Worm (Caenorhabditis elegans) whole organism, L2 larva: ENCODE data around the gene ugt-19.

Experiments used
- C34F6.9 ChIP-seq: fragments of 150-350 bp; optimal IDR thresholded peaks from 2 replicates; lab custom pipeline; 2014; ENCODE audit warnings: missing biosample characterization, missing genetic modification characterization
- F13H6.1 ChIP-seq: sonication (generic microtip); optimal IDR thresholded peaks from 2 replicates; lab custom pipeline; 2016; ENCODE audit warnings: missing genetic modification characterization, missing compliant biosample characterization
- Y55F3AM.14 ChIP-seq: fragments of 200-800 bp; sonication (Bioruptor generic); optimal IDR thresholded peaks from 2 replicates; lab custom pipeline; 2018; ENCODE audit warnings: mild to moderate bottlenecking, missing genetic modification characterization, missing compliant biosample characterization
- aly-2 ChIP-seq: fragments of 150-350 bp; optimal IDR thresholded peaks from 2 replicates; lab custom pipeline; 2014; ENCODE audit warnings: missing biosample characterization, missing genetic modification characterization
- ama-1 ChIP-seq: fragments of 150-350 bp; optimal IDR thresholded peaks from 2 replicates; lab custom pipeline; 2018; ENCODE audit warnings: inconsistent platforms
- ceh-16 ChIP-seq: fragments of 150-350 bp; optimal IDR thresholded peaks from 2 replicates; lab custom pipeline; 2014; ENCODE audit warnings: missing biosample characterization, missing genetic modification characterization
- crh-2 ChIP-seq: sonication (generic microtip); optimal IDR thresholded peaks from 2 replicates; lab custom pipeline; 2017; ENCODE audit warnings: missing biosample characterization, missing genetic modification characterization
- egl-27 ChIP-seq: sonication (generic microtip); optimal IDR thresholded peaks from 3 replicates; lab custom pipeline; 2017; ENCODE audit warnings: missing biosample characterization, missing genetic modification reagents, missing genetic modification characterization
- elt-1 ChIP-seq: fragments of 150-350 bp; optimal IDR thresholded peaks from 2 replicates; lab custom pipeline; 2014; ENCODE audit warnings: missing biosample characterization, missing genetic modification characterization
- elt-3 ChIP-seq: sonication (generic microtip); optimal IDR thresholded peaks from 2 replicates; lab custom pipeline; 2017; ENCODE audit warnings: missing biosample characterization, missing genetic modification characterization
- fos-1 ChIP-seq: fragments of 150-350 bp; optimal IDR thresholded peaks from 2 replicates; lab custom pipeline; 2014; ENCODE audit warnings: missing biosample characterization, missing genetic modification characterization
- gmeb-1 ChIP-seq: fragments of 150-350 bp; optimal IDR thresholded peaks from 2 replicates; lab custom pipeline; 2014; ENCODE audit warnings: missing biosample characterization, missing genetic modification characterization
- lin-13 ChIP-seq: fragments of 150-350 bp; optimal IDR thresholded peaks from 2 replicates; lab custom pipeline; 2014; ENCODE audit warnings: missing biosample characterization, missing genetic modification reagents, missing genetic modification characterization
- lin-39 ChIP-seq: fragments of 150-350 bp; optimal IDR thresholded peaks from 2 replicates; lab custom pipeline; 2014; ENCODE audit warnings: missing biosample characterization, missing genetic modification reagents, missing genetic modification characterization
- lsy-2 ChIP-seq, 2 experiments: fragments of 150-350 bp in 1 of 2; sonication (generic microtip) in 1 of 2; optimal IDR thresholded peaks; 2 replicates each; lab custom pipeline; 2014 to 2017; ENCODE audit warnings: missing biosample characterization in 2 of 2, missing genetic modification characterization in 2 of 2
- mab-5 ChIP-seq: fragments of 150-350 bp; optimal IDR thresholded peaks from 2 replicates; lab custom pipeline; 2014; ENCODE audit warnings: missing biosample characterization, missing genetic modification characterization
- mbf-1 ChIP-seq: sonication (generic microtip); optimal IDR thresholded peaks from 2 replicates; lab custom pipeline; 2017; ENCODE audit warnings: missing biosample characterization, missing genetic modification characterization
- mdl-1 ChIP-seq, 2 experiments: fragments of 150-350 bp in 1 of 2; sonication (generic microtip) in 1 of 2; optimal IDR thresholded peaks; 2 replicates each; lab custom pipeline; 2017; ENCODE audit warnings: missing biosample characterization in 2 of 2, missing genetic modification characterization in 2 of 2
- nhr-10 ChIP-seq: sonication (generic microtip); optimal IDR thresholded peaks from 2 replicates; lab custom pipeline; 2017; ENCODE audit warnings: missing biosample characterization, missing genetic modification characterization
- nhr-12 ChIP-seq: fragments of 150-350 bp; optimal IDR thresholded peaks from 2 replicates; lab custom pipeline; 2014; ENCODE audit warnings: missing biosample characterization, missing genetic modification characterization
- nhr-129 ChIP-seq: fragments of 150-350 bp; optimal IDR thresholded peaks from 2 replicates; lab custom pipeline; 2014; ENCODE audit warnings: missing biosample characterization, missing genetic modification characterization
- nhr-21 ChIP-seq: fragments of 150-350 bp; optimal IDR thresholded peaks from 2 replicates; lab custom pipeline; 2014; ENCODE audit warnings: missing biosample characterization, missing genetic modification characterization
- nhr-237 ChIP-seq: fragments of 150-350 bp; optimal IDR thresholded peaks from 2 replicates; lab custom pipeline; 2014; ENCODE audit warnings: missing biosample characterization, missing genetic modification characterization
- nhr-25 ChIP-seq: fragments of 150-350 bp; sonication (generic microtip); optimal IDR thresholded peaks from 3 replicates; lab custom pipeline; 2014; ENCODE audit warnings: missing biosample characterization, missing genetic modification characterization
- nhr-6 ChIP-seq: fragments of 150-350 bp; optimal IDR thresholded peaks from 2 replicates; lab custom pipeline; 2014; ENCODE audit warnings: missing biosample characterization, missing genetic modification characterization
- peb-1 ChIP-seq: fragments of 150-350 bp; optimal IDR thresholded peaks from 2 replicates; lab custom pipeline; 2014; ENCODE audit warnings: missing biosample characterization, missing genetic modification characterization
- skn-1 ChIP-seq: sonication (generic microtip); optimal IDR thresholded peaks from 2 replicates; lab custom pipeline; 2017; ENCODE audit warnings: missing biosample characterization, missing genetic modification characterization
- sma-3 ChIP-seq: sonication (generic microtip); optimal IDR thresholded peaks from 2 replicates; lab custom pipeline; 2016; ENCODE audit warnings: missing genetic modification reagents, missing genetic modification characterization, missing compliant biosample characterization
- sma-9 ChIP-seq, 2 experiments: fragments of 150-350 bp in 1 of 2; sonication (generic microtip) in 1 of 2; optimal IDR thresholded peaks; 2 replicates each; lab custom pipeline; 2014 to 2016; ENCODE audit warnings: missing genetic modification characterization in 2 of 2, mild to moderate bottlenecking in 1 of 2, missing biosample characterization in 1 of 2, missing compliant biosample characterization in 1 of 2, missing genetic modification reagents in 1 of 2, moderate library complexity in 1 of 2
- snpc-4 ChIP-seq: fragments of 150-350 bp; optimal IDR thresholded peaks from 2 replicates; lab custom pipeline; 2014; ENCODE audit warnings: missing biosample characterization, missing genetic modification characterization
- unc-39 ChIP-seq: fragments of 150-350 bp; optimal IDR thresholded peaks from 2 replicates; lab custom pipeline; 2014; ENCODE audit warnings: missing biosample characterization, missing genetic modification characterization
- unc-55 ChIP-seq: fragments of 150-350 bp; sonication (generic microtip); optimal IDR thresholded peaks from 3 replicates; lab custom pipeline; 2014; ENCODE audit warnings: missing biosample characterization, missing genetic modification reagents, missing genetic modification characterization
- ztf-1 ChIP-seq: fragments of 200-800 bp; sonication (Bioruptor generic); conservative IDR thresholded peaks from 2 replicates; pipeline ENCODE4 v1.3.6; 2022; ENCODE audit warnings: missing genetic modification characterization, missing compliant biosample characterization
- ztf-11 ChIP-seq: sonication (generic microtip); optimal IDR thresholded peaks from 2 replicates; lab custom pipeline; 2017; ENCODE audit warnings: missing biosample characterization, missing genetic modification characterization
- ztf-4 ChIP-seq: fragments of 150-350 bp; optimal IDR thresholded peaks from 2 replicates; lab custom pipeline; 2014; ENCODE audit warnings: missing biosample characterization, missing genetic modification characterization

ugt-19 gene

ce11 chrIV:6079925-6080324 lies at the start of gene ugt-19:
Gene ugt-19, minus strand, starts transcription at chrIV:6079952.
- TF ChIP-seq fos-1 (tag; lab: Kevin White, UChicago) (peak; percentile 74), elt-1 (tag; lab: Kevin White, UChicago) (no peak), ztf-11 (tag; lab: Kevin White, UChicago) (no peak), aly-2 (tag; lab: Kevin White, UChicago) (no peak), ama-1 (lab: Kevin White, UChicago) (no peak), sma-9 (GFP tag; optimal IDR thresholded peaks at IDR 0.05; lab: Kevin White, UChicago) (peak; percentile 40), sma-9 (tag; optimal IDR thresholded peaks at IDR 0.05; lab: Kevin White, UChicago) (no peak), nhr-129 (tag; lab: Kevin White, UChicago) (peak; percentile 25), ztf-1 (GFP tag; lab: Robert Waterston, UW) (no peak)

- TF ChIP-seq F13H6.1: peak; percentile 42
- TF ChIP-seq mab-5 (tag; lab: Kevin White, UChicago): no peak
Measured at ce11 chrIV:6127252-6127930, 47.6 kb upstream of the ugt-19 start, which contains the start of gene M03D4.4. Gene M03D4.4, minus strand, starts transcription at chrIV:6127302.

DNA sequence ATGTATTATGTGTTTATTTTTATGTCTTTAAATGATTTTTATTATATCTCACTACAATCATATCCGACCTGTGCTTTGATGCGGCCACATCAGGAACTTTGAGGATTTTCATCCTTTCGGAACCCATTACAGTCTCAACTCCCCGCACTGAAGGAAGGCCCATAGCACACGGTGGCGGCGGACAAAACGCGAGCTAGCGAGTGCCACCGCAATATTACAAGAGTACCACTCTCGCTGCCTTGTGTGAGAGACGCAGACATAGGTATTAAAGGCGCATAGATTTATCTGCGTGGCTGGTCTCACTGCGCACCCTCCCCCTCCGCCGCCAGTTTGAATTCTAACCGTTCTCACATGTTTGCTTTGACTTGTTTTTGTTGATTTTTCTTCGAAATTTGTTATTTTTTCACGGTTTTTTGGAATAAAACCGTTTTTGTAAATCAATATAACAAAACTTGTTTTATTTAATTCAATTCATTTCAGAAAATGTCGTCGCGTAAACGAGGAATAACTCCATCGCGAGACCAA lies 38.1 kb upstream of the ugt-19 start, which contains the start of gene zen-4:
Gene zen-4, plus strand, starts transcription at position 475 of the 525 bp plus-strand sequence.
- peak; percentile 36 for TF ChIP-seq gmeb-1 (tag; lab: Kevin White, UChicago)
- TF ChIP-seq snpc-4: peak; percentile 92
- no peak for TF ChIP-seq nhr-25 (tag; lab: Kevin White, UChicago)
- peak; percentile 65 for TF ChIP-seq lin-13 (GFP tag; lab: Kevin White, UChicago)
- peak; percentile 2 for TF ChIP-seq C34F6.9 (tag; lab: Kevin White, UChicago)
- TF ChIP-seq skn-1 (tag; lab: Kevin White, UChicago): no peak
- TF ChIP-seq nhr-129 (tag; lab: Kevin White, UChicago): peak; percentile 9
- peak; percentile 32 for TF ChIP-seq F13H6.1
- TF ChIP-seq ceh-16 (tag; lab: Kevin White, UChicago): peak; percentile 42

- TF ChIP-seq nhr-129 (tag; lab: Kevin White, UChicago) (no peak), unc-55 (GFP tag; lab: Kevin White, UChicago) (no peak), C34F6.9 (tag; lab: Kevin White, UChicago) (no peak), egl-27 (tag; lab: Kevin White, UChicago) (no peak), unc-39 (no peak), aly-2 (tag; lab: Kevin White, UChicago) (no peak), elt-3 (tag; lab: Kevin White, UChicago) (no peak), lin-39 (no peak)
Measured at ce11 chrIV:6112291-6112690, 32.5 kb upstream of the ugt-19 start, which contains the start of gene M03D4.3. Gene M03D4.3, minus strand, starts transcription at chrIV:6112391.

- TF ChIP-seq unc-39 (no peak), nhr-6 (tag; lab: Kevin White, UChicago) (no peak), nhr-25 (tag; lab: Kevin White, UChicago) (no peak)
- TF ChIP-seq, all 48 proteins: peak for 0
Measured at ce11 chrIV:6108665-6109064, 28.9 kb upstream of the ugt-19 start.

DNA sequence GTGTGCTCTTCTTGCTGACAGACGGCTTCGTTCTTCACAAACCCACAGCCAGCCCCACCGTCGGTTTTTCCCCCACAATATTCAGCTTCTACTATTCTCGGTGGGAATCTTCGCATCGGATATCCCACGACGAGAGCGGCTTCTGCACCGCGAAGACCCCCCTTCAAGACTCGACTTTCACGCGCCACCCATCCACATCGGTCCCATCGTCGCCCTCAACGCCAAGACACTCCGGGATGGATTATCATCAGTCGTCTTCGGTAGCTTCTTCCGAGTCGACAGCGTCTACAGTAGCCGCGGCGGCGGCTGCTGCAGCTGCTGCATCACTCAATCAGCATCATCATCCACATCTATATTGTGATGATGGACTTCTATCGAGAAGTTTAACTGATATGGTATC lies 24.7 kb upstream of the ugt-19 start:
- no peak for TF ChIP-seq nhr-10
- TF ChIP-seq nhr-25 (tag; lab: Kevin White, UChicago): no peak

- TF ChIP-seq lsy-2 (tag; optimal IDR thresholded peaks at IDR 0.05; lab: Kevin White, UChicago): peak in 1 of 2 experiments; percentile 46
- no peak for TF ChIP-seq aly-2 (tag; lab: Kevin White, UChicago)
- TF ChIP-seq crh-2 (tag; lab: Kevin White, UChicago): peak; percentile 38
- TF ChIP-seq peb-1 (tag; lab: Kevin White, UChicago): no peak
- peak; percentile 57 for TF ChIP-seq egl-27 (tag; lab: Kevin White, UChicago)
- TF ChIP-seq nhr-25 (tag; lab: Kevin White, UChicago): peak; percentile 76
- TF ChIP-seq mdl-1 (tag; optimal IDR thresholded peaks at IDR 0.05; lab: Kevin White, UChicago): peak; percentile 24 to 63
- no peak for TF ChIP-seq mbf-1
- peak; percentile 73 for TF ChIP-seq fos-1 (tag; lab: Kevin White, UChicago)
- TF ChIP-seq nhr-237 (tag; lab: Kevin White, UChicago): no peak
- TF ChIP-seq sma-3 (GFP tag; lab: Kevin White, UChicago): peak; percentile 92
- TF ChIP-seq C34F6.9 (tag; lab: Kevin White, UChicago): no peak
- TF ChIP-seq ztf-1 (GFP tag; lab: Robert Waterston, UW): no peak
- TF ChIP-seq Y55F3AM.14 (GFP tag; lab: Kevin White, UChicago): no peak
- peak; percentile 31 for TF ChIP-seq nhr-129 (tag; lab: Kevin White, UChicago)
- TF ChIP-seq sma-9 (GFP tag; optimal IDR thresholded peaks at IDR 0.05; lab: Kevin White, UChicago): peak; percentile 98
- no peak for TF ChIP-seq sma-9 (tag; optimal IDR thresholded peaks at IDR 0.05; lab: Kevin White, UChicago)
- no peak for TF ChIP-seq unc-55 (GFP tag; lab: Kevin White, UChicago)
- peak; percentile 30 for TF ChIP-seq gmeb-1 (tag; lab: Kevin White, UChicago)
- TF ChIP-seq nhr-21 (tag; lab: Kevin White, UChicago): peak; percentile 84
- TF ChIP-seq F13H6.1: peak; percentile 27
- TF ChIP-seq nhr-12: no peak
- no peak for TF ChIP-seq nhr-10
- TF ChIP-seq ztf-4 (tag; lab: Kevin White, UChicago): no peak
- TF ChIP-seq ceh-16 (tag; lab: Kevin White, UChicago): no peak
Measured at ce11 chrIV:6099770-6100169, 20.0 kb upstream of the ugt-19 start.
